Worm (Caenorhabditis elegans) whole organism, dauer: ENCODE data around the gene glb-9.

Source experiments
- unc-62 ChIP-seq: sonication (generic microtip); optimal IDR thresholded peaks from 2 replicates; lab custom pipeline; 2017; ENCODE audit warnings: missing biosample characterization, missing genetic modification reagents, missing genetic modification characterization

The glb-9 gene

DNA sequence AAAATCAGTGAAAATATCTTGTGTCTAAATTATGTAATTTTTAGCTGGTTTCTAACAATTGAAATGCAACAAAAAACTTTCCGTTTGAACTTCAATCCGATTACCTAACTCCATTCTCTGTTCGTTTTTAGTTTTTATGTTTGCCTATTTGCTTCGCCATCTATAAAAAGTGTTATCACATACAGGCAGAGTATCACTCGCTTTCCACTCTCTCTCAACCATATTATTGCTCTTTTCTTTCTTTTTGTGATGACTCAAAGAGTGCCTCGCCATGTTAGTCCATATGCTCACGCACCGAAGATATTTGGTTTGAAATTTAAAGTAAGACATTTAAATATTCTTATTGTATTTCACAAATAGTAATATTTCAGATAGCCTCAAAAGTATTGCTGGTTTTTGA, 15.8 kb upstream of the glb-9 start, which contains the start of gene ZK1290.13:
Gene ZK1290.13 (plus strand): TSS at position 73 of the 400 bp plus-strand sequence.
- TF ChIP-seq unc-62 (GFP tag; lab: Kevin White, UChicago) = no peak

ce11 chrII:7534369-7534768, 15.2 kb upstream of the glb-9 start, which contains the start of gene wrt-10:
Gene wrt-10, minus strand, starts transcription at chrII:7534563.
- TF ChIP-seq unc-62 (GFP tag; lab: Kevin White, UChicago) = no peak

ce11 chrII:7531478-7531877, 12.4 kb upstream of the glb-9 start:
- TF ChIP-seq unc-62 (GFP tag; lab: Kevin White, UChicago) = no peak

DNA sequence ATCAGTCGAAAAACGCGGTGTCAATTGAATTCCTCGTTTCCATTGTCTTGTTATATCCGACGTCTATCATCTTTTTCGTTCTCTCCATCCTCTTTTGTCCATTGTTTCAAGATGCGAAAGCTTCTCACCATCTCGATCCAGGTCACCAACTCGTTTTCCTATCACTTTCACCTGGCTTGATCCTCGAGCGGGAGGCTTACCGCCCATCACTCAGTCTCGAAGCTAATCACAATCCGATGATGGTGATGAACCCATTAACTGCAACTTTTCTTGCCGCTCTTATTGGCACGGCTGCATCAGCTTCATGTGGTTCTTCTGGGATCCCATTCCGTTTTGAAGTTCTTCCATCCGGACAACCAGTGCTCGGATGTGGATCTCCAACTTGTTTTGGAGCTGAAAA, 11.8 kb upstream of the glb-9 start, which contains the start of gene wrt-1:
Gene wrt-1 (plus strand): TSS at position 53 of the 400 bp plus-strand sequence.
- no peak for TF ChIP-seq unc-62 (GFP tag; lab: Kevin White, UChicago)

DNA sequence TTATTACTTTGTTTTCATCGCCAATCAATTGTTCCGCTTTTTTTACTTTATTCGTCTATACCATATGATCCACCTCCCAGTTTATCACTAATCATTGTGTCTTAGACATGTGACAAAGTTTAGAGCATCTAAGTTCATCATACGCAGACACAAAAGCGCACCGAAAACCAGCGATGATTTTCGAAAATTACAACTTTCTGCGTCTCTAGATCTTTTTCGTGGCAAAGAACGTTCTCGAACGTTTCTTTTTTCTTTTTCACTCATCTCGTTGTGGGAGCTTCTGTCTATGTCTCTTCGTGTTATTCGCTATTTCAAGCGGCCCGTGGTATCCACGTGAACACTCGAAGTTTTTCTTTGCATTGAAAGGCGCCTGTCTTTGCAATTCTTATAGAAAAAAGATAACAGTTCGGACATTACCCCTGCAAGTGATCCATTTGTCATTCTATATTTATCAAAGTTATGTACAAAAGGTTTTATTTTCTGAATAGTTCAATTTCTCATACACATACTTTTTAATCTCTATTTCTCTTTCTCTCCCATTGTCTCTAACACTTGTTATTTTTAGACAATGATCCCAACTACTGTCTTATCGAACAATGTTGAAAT, 10.1 kb upstream of the glb-9 start, which contains the start of gene ZK1290.5:
Gene ZK1290.5 (plus strand): TSS at position 566 of the 606 bp plus-strand sequence.
- no peak for TF ChIP-seq unc-62 (GFP tag; lab: Kevin White, UChicago)

ce11 chrII:7528210-7528609, 9.1 kb upstream of the glb-9 start:
- no peak for TF ChIP-seq unc-62 (GFP tag; lab: Kevin White, UChicago)

DNA sequence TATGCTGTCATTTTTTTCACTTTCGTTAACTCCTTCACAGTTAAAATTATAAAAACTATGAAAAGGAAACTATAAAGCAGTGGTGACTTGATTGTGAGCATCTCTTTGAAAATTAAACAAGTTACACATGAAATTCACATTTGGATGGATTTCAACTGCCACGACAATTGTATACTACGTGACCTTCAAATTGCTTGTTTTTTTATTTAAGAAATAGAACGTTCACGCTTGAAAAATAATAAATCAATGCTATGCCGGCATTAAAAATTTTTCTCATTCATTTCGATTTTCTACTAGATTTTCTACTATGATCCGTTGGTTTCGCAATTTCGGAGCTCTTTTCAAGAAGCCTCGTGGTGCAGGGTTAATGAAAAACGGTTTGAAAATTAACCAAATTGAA, 6.3 kb upstream of the glb-9 start, which contains the start of the genes ZK1290.7 and rnh-1.1:
Gene ZK1290.7 (minus strand): TSS at position 101 of the 400 bp plus-strand sequence.
Gene rnh-1.1 (plus strand): TSS at position 281 of the 400 bp plus-strand sequence.
- no peak for TF ChIP-seq unc-62 (GFP tag; lab: Kevin White, UChicago)

DNA sequence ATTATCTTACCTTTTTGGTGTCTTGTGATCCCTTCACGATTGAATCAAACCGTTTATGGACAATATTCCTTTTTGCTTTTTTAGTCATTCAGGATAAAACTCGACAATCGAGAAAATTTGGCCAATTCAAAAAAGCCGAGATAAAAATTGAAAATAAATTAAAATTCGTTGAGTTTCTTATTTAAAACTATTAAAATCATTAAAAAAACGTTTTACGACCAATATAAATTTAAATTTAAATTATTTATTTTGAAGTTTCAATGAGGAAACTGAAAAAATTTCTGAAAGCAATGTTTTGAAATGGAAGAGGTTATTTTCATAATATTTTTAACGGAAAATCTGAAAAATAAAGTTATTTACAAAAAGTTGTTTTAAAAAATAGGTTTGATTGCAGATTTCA, 4.2 kb upstream of the glb-9 start, which contains the start of gene ZK1290.15:
Gene ZK1290.15 (plus strand): TSS at position 301 of the 400 bp plus-strand sequence.
- no peak for TF ChIP-seq unc-62 (GFP tag; lab: Kevin White, UChicago)

ce11 chrII:7521420-7521819, 2.3 kb upstream of the glb-9 start:
- TF ChIP-seq unc-62 (GFP tag; lab: Kevin White, UChicago) = no peak

DNA sequence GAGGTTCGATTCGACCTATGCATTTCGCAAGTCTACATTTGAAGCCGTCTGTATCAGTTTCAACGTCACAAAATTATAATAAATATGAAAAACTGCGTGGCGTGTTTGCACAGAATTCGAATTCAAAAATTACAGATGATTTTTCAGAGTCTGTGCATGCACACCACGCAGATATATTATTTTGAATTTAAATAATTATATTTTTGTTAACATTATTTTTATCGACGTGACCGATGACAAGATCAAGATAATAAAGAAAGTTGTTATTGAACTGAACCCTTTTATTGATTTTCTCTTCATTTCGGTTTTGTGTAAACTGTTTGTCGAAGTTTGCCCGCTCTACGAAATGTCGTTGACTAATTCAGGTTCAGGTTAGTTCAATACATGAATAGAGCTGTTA, 14.1 kb downstream of the glb-9 start, which contains the start of gene C28F5.1:
Gene C28F5.1 (plus strand): TSS at position 301 of the 400 bp plus-strand sequence.
- TF ChIP-seq unc-62 (GFP tag; lab: Kevin White, UChicago) = no peak

ce11 chrII:7499390-7499789, 19.7 kb downstream of the glb-9 start, which contains the start of gene srab-14:
Gene srab-14, minus strand, starts transcription at chrII:7499490.
- no peak for TF ChIP-seq unc-62 (GFP tag; lab: Kevin White, UChicago)

ce11 chrII:7496070-7496469, 23.1 kb downstream of the glb-9 start, which contains the start of gene spi-1:
Gene spi-1, plus strand, starts transcription at chrII:7496247.
- TF ChIP-seq unc-62 (GFP tag; lab: Kevin White, UChicago) = no peak

- TF ChIP-seq unc-62 (GFP tag; lab: Kevin White, UChicago) = no peak
These were observed 25.0 kb downstream of the glb-9 start, which contains the start of gene R10H1.1 for ce11 chrII:7494155-7494554. Gene R10H1.1, plus strand, starts transcription at chrII:7494455.

- no peak for TF ChIP-seq unc-62 (GFP tag; lab: Kevin White, UChicago)
These were observed 25.5 kb downstream of the glb-9 start, which contains the start of gene nas-23 for ce11 chrII:7493599-7493998. Gene nas-23, minus strand, starts transcription at chrII:7493699.

DNA sequence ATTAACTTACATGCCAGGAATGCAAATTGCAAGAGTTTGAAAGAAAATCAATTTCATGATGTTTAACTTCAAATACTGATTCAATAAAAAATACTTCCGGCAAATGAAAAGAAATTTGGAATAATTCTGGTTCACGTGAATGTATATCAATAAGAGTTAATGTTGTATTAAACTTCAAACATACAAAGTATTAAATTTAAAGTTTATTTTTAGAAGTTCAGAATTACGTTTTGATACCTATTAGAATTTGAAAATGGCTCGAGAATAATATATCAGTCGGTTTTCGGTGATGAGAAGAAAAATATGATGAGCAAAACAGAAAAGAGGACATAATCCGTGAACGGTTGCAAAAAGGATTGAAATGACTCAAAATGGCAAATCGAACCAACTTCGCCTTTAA, 29.5 kb downstream of the glb-9 start, which contains the start of gene D1022.9:
Gene D1022.9 (minus strand): TSS at position 101 of the 400 bp plus-strand sequence.
- TF ChIP-seq unc-62 (GFP tag; lab: Kevin White, UChicago) = no peak

ce11 chrII:7483009-7483408, 36.1 kb downstream of the glb-9 start, which contains the start of gene cah-2:
Gene cah-2, minus strand, starts transcription at chrII:7483109.
- TF ChIP-seq unc-62 (GFP tag; lab: Kevin White, UChicago) = no peak
